Fruit fly (Drosophila melanogaster) whole organism, embryonic: ENCODE data around the gene CG32379.

Experiments used
- B-H1 ChIP-seq: fragments of 200-800 bp; sonication (Bioruptor generic); IDR thresholded peaks from 3 replicates; pipeline ENCODE4 v1.3.6; 2022; ENCODE audit warnings: missing biosample characterization, missing genetic modification characterization
- BtbVII ChIP-seq: fragments of 200-800 bp; sonication (Bioruptor generic); optimal IDR thresholded peaks from 3 replicates; lab custom pipeline; 2017; ENCODE audit warnings: missing biosample characterization, mild to moderate bottlenecking, missing genetic modification characterization
- CG1024 ChIP-seq: fragments of 200-800 bp; sonication (Bioruptor generic); IDR thresholded peaks from 2 replicates; pipeline ENCODE4 v1.3.6; 2022; ENCODE audit warnings: missing biosample characterization, missing genetic modification characterization
- CG10321 ChIP-seq: fragments of 200-800 bp; sonication (Bioruptor generic); IDR thresholded peaks from 2 replicates; pipeline ENCODE4 v1.3.6; 2022; ENCODE audit warnings: missing biosample characterization, missing genetic modification characterization
- CG10959 ChIP-seq: fragments of 200-800 bp; sonication (Bioruptor generic); IDR thresholded peaks from 2 replicates; pipeline ENCODE4 v1.3.6; 2022; ENCODE audit warnings: missing biosample characterization, missing genetic modification characterization
- CG10979 ChIP-seq: fragments of 200-800 bp; sonication (Bioruptor generic); optimal IDR thresholded peaks from 2 replicates; lab custom pipeline; 2018; ENCODE audit warnings: missing biosample characterization, mild to moderate bottlenecking, missing genetic modification characterization, moderate library complexity
- CG11093 ChIP-seq: fragments of 200-800 bp; sonication (Bioruptor generic); IDR thresholded peaks from 3 replicates; pipeline ENCODE4 v1.3.6; 2022; ENCODE audit warnings: missing biosample characterization, missing genetic modification characterization
- CG11247 ChIP-seq: fragments of 200-800 bp; sonication (Bioruptor generic); IDR thresholded peaks from 2 replicates; pipeline ENCODE4 v1.3.6; 2022; ENCODE audit warnings: missing biosample characterization, missing genetic modification characterization
- CG13123 ChIP-seq: fragments of 200-800 bp; sonication (Bioruptor generic); optimal IDR thresholded peaks from 2 replicates; lab custom pipeline; 2016; ENCODE audit warnings: missing biosample characterization, missing genetic modification characterization
- CG14441 ChIP-seq: fragments of 200-800 bp; sonication (Bioruptor generic); IDR thresholded peaks from 2 replicates; pipeline ENCODE4 v1.3.6; 2022; ENCODE audit warnings: missing biosample characterization, missing genetic modification characterization
- CG14710 ChIP-seq: fragments of 200-800 bp; sonication (Bioruptor generic); optimal IDR thresholded peaks from 3 replicates; lab custom pipeline; 2019; ENCODE audit warnings: missing biosample characterization, mild to moderate bottlenecking, missing genetic modification characterization, moderate library complexity
- CG15011 ChIP-seq: fragments of 200-800 bp; sonication (Bioruptor generic); optimal IDR thresholded peaks from 3 replicates; lab custom pipeline; 2018; ENCODE audit warnings: missing biosample characterization, mild to moderate bottlenecking, missing genetic modification characterization
- CG15073 ChIP-seq: fragments of 200-800 bp; sonication (Bioruptor generic); optimal IDR thresholded peaks from 2 replicates; lab custom pipeline; 2016; ENCODE audit warnings: missing biosample characterization, missing genetic modification characterization
- CG16863 ChIP-seq: fragments of 200-800 bp; sonication (Bioruptor generic); optimal IDR thresholded peaks from 3 replicates; lab custom pipeline; 2016; ENCODE audit warnings: missing biosample characterization, missing genetic modification characterization
- CG18619 ChIP-seq: fragments of 200-800 bp; sonication (Bioruptor generic); optimal IDR thresholded peaks from 3 replicates; lab custom pipeline; 2017; ENCODE audit warnings: missing biosample characterization, mild to moderate bottlenecking, missing genetic modification characterization
- CG31388 ChIP-seq: fragments of 200-800 bp; sonication (Bioruptor generic); optimal IDR thresholded peaks from 2 replicates; lab custom pipeline; 2016; ENCODE audit warnings: missing biosample characterization, missing genetic modification characterization
- CG7839 ChIP-seq: fragments of 200-800 bp; sonication (Bioruptor generic); optimal IDR thresholded peaks from 3 replicates; lab custom pipeline; 2018; ENCODE audit warnings: missing biosample characterization, mild to moderate bottlenecking, missing genetic modification characterization, moderate library complexity
- CG7928 ChIP-seq: fragments of 200-800 bp; sonication (Bioruptor generic); optimal IDR thresholded peaks from 2 replicates; lab custom pipeline; 2017; ENCODE audit warnings: missing biosample characterization, mild to moderate bottlenecking, missing genetic modification characterization
- CG8944 ChIP-seq: fragments of 200-800 bp; sonication (Bioruptor generic); optimal IDR thresholded peaks from 3 replicates; lab custom pipeline; 2016; ENCODE audit warnings: missing biosample characterization, missing genetic modification characterization
- D ChIP-seq, 2 experiments: fragments of 200-800 bp in 1 of 2; fragments of >200 bp in 1 of 2; sonication (Bioruptor generic) in 1 of 2; optimal IDR thresholded peaks; 2 replicates in 1 of 2; 3 replicates in 1 of 2; lab custom pipeline; 2017; ENCODE audit warnings: mild to moderate bottlenecking in 1 of 2, missing biosample characterization in 1 of 2, missing genetic modification characterization in 1 of 2, missing genetic modification reagents in 1 of 2
- Dip3 ChIP-seq: fragments of 200-800 bp; sonication (Bioruptor generic); optimal IDR thresholded peaks from 3 replicates; lab custom pipeline; 2016; ENCODE audit warnings: missing biosample characterization, missing genetic modification characterization
- Doc3 ChIP-seq: fragments of 200-800 bp; sonication (Bioruptor generic); IDR thresholded peaks from 3 replicates; pipeline ENCODE4 v1.3.6; 2022; ENCODE audit warnings: missing biosample characterization, missing genetic modification characterization; ENCODE audit not compliant: partially characterized antibody
- E2f1 ChIP-seq: fragments of 200-800 bp; sonication (Bioruptor generic); IDR thresholded peaks from 2 replicates; pipeline ENCODE4 v1.3.6; 2022; ENCODE audit warnings: missing biosample characterization, missing genetic modification characterization
- Hr51 ChIP-seq, 2 experiments: fragments of 200-800 bp; sonication (Bioruptor generic); optimal IDR thresholded peaks; 2 replicates in 1 of 2; 3 replicates in 1 of 2; lab custom pipeline; 2016 to 2018; ENCODE audit warnings: missing biosample characterization in 2 of 2, missing genetic modification characterization in 2 of 2, mild to moderate bottlenecking in 1 of 2, moderate library complexity in 1 of 2
- Lim3 ChIP-seq: fragments of 200-800 bp; sonication (Bioruptor generic); IDR thresholded peaks from 2 replicates; pipeline ENCODE4 v1.3.6; 2022; ENCODE audit warnings: missing biosample characterization, missing genetic modification characterization
- Meics ChIP-seq: fragments of 200-800 bp; sonication (Bioruptor generic); optimal IDR thresholded peaks from 2 replicates; lab custom pipeline; 2017; ENCODE audit warnings: missing biosample characterization, mild to moderate bottlenecking, missing genetic modification characterization
- Sin3A ChIP-seq: fragments of >200 bp; optimal IDR thresholded peaks from 2 replicates; lab custom pipeline; 2018
- Stat92E ChIP-seq, 3 experiments: fragments of >200 bp in 2 of 3; fragments of 200-800 bp in 1 of 3; sonication (Bioruptor generic) in 1 of 3; optimal IDR thresholded peaks; 2 replicates each; lab custom pipeline; 2017 to 2019; ENCODE audit warnings: missing biosample characterization in 3 of 3, missing genetic modification characterization in 3 of 3, mild to moderate bottlenecking in 1 of 3, moderate library complexity in 1 of 3
- Xrp1 ChIP-seq: fragments of 200-800 bp; sonication (Bioruptor generic); IDR thresholded peaks from 2 replicates; pipeline ENCODE4 v1.3.6; 2022; ENCODE audit warnings: missing biosample characterization, missing genetic modification characterization
- amos ChIP-seq: fragments of 200-800 bp; sonication (Bioruptor generic); IDR thresholded peaks from 2 replicates; pipeline ENCODE4 v1.3.6; 2022; ENCODE audit warnings: missing biosample characterization, missing genetic modification characterization; ENCODE audit not compliant: partially characterized antibody
- bab2 ChIP-seq: fragments of 200-800 bp; sonication (Bioruptor generic); optimal IDR thresholded peaks from 2 replicates; lab custom pipeline; 2016; ENCODE audit warnings: missing biosample characterization, missing genetic modification characterization
- ci ChIP-seq: fragments of 200-800 bp; sonication (Bioruptor generic); IDR thresholded peaks from 3 replicates; pipeline ENCODE4 v1.3.6; 2022; ENCODE audit warnings: missing biosample characterization, missing genetic modification characterization
- croc ChIP-seq: fragments of 200-800 bp; sonication (Bioruptor generic); conservative IDR thresholded peaks from 3 replicates; pipeline ENCODE4 v1.3.6; 2022; ENCODE audit warnings: missing biosample characterization, missing genetic modification characterization
- ftz-f1 ChIP-seq: fragments of 200-800 bp; sonication (Bioruptor generic); optimal IDR thresholded peaks from 2 replicates; lab custom pipeline; 2016; ENCODE audit warnings: missing biosample characterization, missing genetic modification characterization
- kay ChIP-seq: fragments of 200-800 bp; sonication (Bioruptor generic); optimal IDR thresholded peaks from 2 replicates; lab custom pipeline; 2016; ENCODE audit warnings: missing biosample characterization, missing genetic modification characterization
- kni ChIP-seq: fragments of 200-800 bp; sonication (Bioruptor generic); optimal IDR thresholded peaks from 3 replicates; lab custom pipeline; 2017; ENCODE audit warnings: mild to moderate bottlenecking, missing biosample characterization, missing genetic modification reagents, missing genetic modification characterization
- mirr ChIP-seq: fragments of 200-800 bp; sonication (Bioruptor generic); optimal IDR thresholded peaks from 3 replicates; lab custom pipeline; 2018; ENCODE audit warnings: missing biosample characterization, mild to moderate bottlenecking, missing genetic modification characterization
- mld ChIP-seq: fragments of 200-800 bp; sonication (Bioruptor generic); IDR thresholded peaks from 3 replicates; pipeline ENCODE4 v1.3.6; 2022; ENCODE audit warnings: missing biosample characterization, missing genetic modification characterization; ENCODE audit not compliant: partially characterized antibody
- nerfin-2 ChIP-seq: fragments of 200-800 bp; sonication (Bioruptor generic); IDR thresholded peaks from 2 replicates; pipeline ENCODE4 v1.3.6; 2022; ENCODE audit warnings: missing biosample characterization, missing genetic modification characterization; ENCODE audit not compliant: partially characterized antibody
- org-1 ChIP-seq: fragments of 200-800 bp; sonication (Bioruptor generic); optimal IDR thresholded peaks from 2 replicates; lab custom pipeline; 2017; ENCODE audit warnings: missing biosample characterization, missing genetic modification characterization
- phol ChIP-seq: fragments of 200-800 bp; sonication (Bioruptor generic); optimal IDR thresholded peaks from 3 replicates; lab custom pipeline; 2018; ENCODE audit warnings: missing biosample characterization, mild to moderate bottlenecking, missing genetic modification characterization, moderate library complexity
- scrt ChIP-seq: fragments of 200-800 bp; sonication (Bioruptor generic); optimal IDR thresholded peaks from 2 replicates; lab custom pipeline; 2018; ENCODE audit warnings: missing biosample characterization, mild to moderate bottlenecking, missing genetic modification characterization, moderate library complexity
- sens-2 ChIP-seq: fragments of 200-800 bp; sonication (Bioruptor generic); IDR thresholded peaks from 2 replicates; pipeline ENCODE4 v1.3.6; 2022; ENCODE audit warnings: missing biosample characterization, missing genetic modification characterization
- shn ChIP-seq: fragments of 200-800 bp; sonication (Bioruptor generic); optimal IDR thresholded peaks from 3 replicates; lab custom pipeline; 2016; ENCODE audit warnings: missing biosample characterization, missing genetic modification characterization
- tup ChIP-seq: fragments of 200-800 bp; sonication (Bioruptor generic); optimal IDR thresholded peaks from 2 replicates; lab custom pipeline; 2016; ENCODE audit warnings: missing biosample characterization, mild to moderate bottlenecking, missing genetic modification characterization, moderate library complexity
- twi ChIP-seq: fragments of 200-800 bp; optimal IDR thresholded peaks from 2 replicates; lab custom pipeline; 2019; ENCODE audit warnings: missing biosample characterization, mild to moderate bottlenecking, missing genetic modification characterization, moderate library complexity
- wek ChIP-seq: fragments of 200-800 bp; sonication (Bioruptor generic); optimal IDR thresholded peaks from 3 replicates; lab custom pipeline; 2018; ENCODE audit warnings: missing biosample characterization, mild to moderate bottlenecking, missing genetic modification characterization, moderate library complexity
- zfh1 ChIP-seq: fragments of 200-800 bp; sonication (Bioruptor generic); IDR thresholded peaks from 3 replicates; pipeline ENCODE4 v1.3.6; 2022; ENCODE audit warnings: missing biosample characterization, missing genetic modification characterization

The CG32379 gene

DNA sequence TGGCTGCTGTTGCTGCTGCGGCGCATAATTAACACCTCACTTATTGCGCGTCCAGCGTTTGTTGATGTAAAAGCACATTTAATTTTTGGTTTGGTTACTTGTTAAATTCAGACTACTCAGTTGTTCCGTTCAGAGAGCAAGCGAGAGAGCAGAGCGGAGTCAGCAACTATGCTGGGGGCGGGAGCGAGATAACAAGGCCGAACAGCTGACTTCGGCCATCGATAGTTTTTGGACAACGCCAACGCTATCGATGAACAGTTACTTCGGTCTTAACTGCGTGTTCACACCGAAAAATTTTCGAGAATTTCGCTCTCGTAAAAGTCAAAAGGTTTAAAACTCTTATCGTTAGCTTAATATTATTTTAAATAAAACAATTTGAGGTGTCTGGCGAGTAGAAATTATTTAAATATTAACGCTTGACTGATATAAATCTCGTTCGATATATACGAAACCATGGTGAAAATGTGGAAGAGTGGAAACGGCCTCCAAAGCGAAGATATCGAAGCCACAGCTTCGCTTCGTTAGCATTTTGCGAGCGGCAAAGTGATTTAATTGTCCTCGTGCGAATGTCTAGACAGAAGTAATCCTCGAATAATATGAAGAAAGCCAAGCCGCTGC, 14.7 kb upstream of the CG32379 start, which contains the start of the genes SMSr and smid (continued):
- TF ChIP-seq bab2 (GFP tag; lab: Kevin White, UChicago) (peak; percentile 42), mirr (GFP tag; lab: Kevin White, UChicago) (peak; percentile 19), CG13123 (peak; percentile 23), CG10959 (GFP tag; lab: Robert Waterston, UW) (no peak), BtbVII (GFP tag; lab: Kevin White, UChicago) (peak; percentile 36), phol (tag; lab: Kevin White, UChicago) (peak; percentile 84), CG16863 (GFP tag; lab: Kevin White, UChicago) (peak; percentile 21), org-1 (peak; percentile 4), CG10979 (tag; lab: Kevin White, UChicago) (peak; percentile 62), shn (GFP tag; lab: Kevin White, UChicago) (peak; percentile 35), CG1024 (GFP tag; lab: Robert Waterston, UW) (peak; percentile 28; the same call in 1 of the 2 replicates), D (optimal IDR thresholded peaks at IDR 0.05; lab: Kevin White, UChicago) (no peak), D (GFP tag; optimal IDR thresholded peaks at IDR 0.05; lab: Kevin White, UChicago) (peak; percentile 28), Sin3A (lab: Kevin White, UChicago) (peak; percentile 98), amos (peak; percentile 82), CG7928 (no peak), Meics (peak; percentile 55), Xrp1 (GFP tag; lab: Robert Waterston, UW) (peak; percentile 65), twi (peak; percentile 42), Hr51 (GFP tag; optimal IDR thresholded peaks at IDR 0.05; lab: Kevin White, UChicago) (peak; percentile 39 to 63), CG8944 (peak; percentile 41), tup (GFP tag; lab: Kevin White, UChicago) (peak; percentile 11), CG10321 (no peak), CG31388 (GFP tag; lab: Kevin White, UChicago) (no peak), CG11247 (GFP tag; lab: Robert Waterston, UW) (0 out of 2 replicates have a peak, but pooled peaks have one; percentile 7), ci (GFP tag; lab: Robert Waterston, UW) (0 out of 3 replicates have a peak, but pooled peaks have one; percentile 26), CG15073 (GFP tag; lab: Kevin White, UChicago) (no peak), kni (peak; percentile 47), CG14710 (tag; lab: Kevin White, UChicago) (peak; percentile 85), mld (GFP tag; lab: Robert Waterston, UW) (peak; percentile 80), croc (GFP tag; lab: Robert Waterston, UW) (no peak; the same call in 2 of the 3 replicates), nerfin-2 (GFP tag; lab: Robert Waterston, UW) (peak; percentile 51), wek (GFP tag; lab: Kevin White, UChicago) (peak; percentile 22), zfh1 (GFP tag; lab: Robert Waterston, UW) (peak; percentile 42; the same call in 1 of the 3 replicates), sens-2 (0 out of 2 replicates have a peak, but pooled peaks have one; percentile 22), Dip3 (GFP tag; lab: Kevin White, UChicago) (peak; percentile 62), Doc3 (GFP tag; lab: Robert Waterston, UW) (peak; percentile 85), B-H1 (no peak; the same call in 2 of the 3 replicates), ftz-f1 (GFP tag; lab: Kevin White, UChicago) (peak; percentile 85), CG15011 (peak; percentile 20), Stat92E (GFP tag; optimal IDR thresholded peaks at IDR 0.05; lab: Kevin White, UChicago) (peak in 1 of 3 experiments; percentile 70), CG18619 (GFP tag; lab: Kevin White, UChicago) (peak; percentile 48), CG14441 (GFP tag; lab: Robert Waterston, UW) (peak; percentile 44), kay (GFP tag; lab: Kevin White, UChicago) (peak; percentile 8), CG7839 (tag; lab: Kevin White, UChicago) (peak; percentile 66), E2f1 (GFP tag; lab: Robert Waterston, UW) (no peak), scrt (GFP tag; lab: Kevin White, UChicago) (peak; percentile 55), Lim3 (GFP tag; lab: Robert Waterston, UW) (no peak), CG11093 (0 out of 3 replicates have a peak, but pooled peaks have one; percentile 25)
